Fruit fly (Drosophila melanogaster) whole organism, prepupa: ENCODE measurements around the gene CG34376.

Experiments used
- Blimp-1 ChIP-seq: fragments of 200-800 bp; sonication (Bioruptor generic); optimal IDR thresholded peaks from 3 replicates; lab custom pipeline; 2017; ENCODE audit warnings: missing biosample characterization, missing genetic modification characterization, mild to moderate bottlenecking, moderate library complexity, missing genetic modification reagents
- CG10631 ChIP-seq: fragments of 200-800 bp; sonication (Bioruptor generic); optimal IDR thresholded peaks from 2 replicates; lab custom pipeline; 2016; ENCODE audit warnings: missing biosample characterization, missing genetic modification characterization
- CG11294 ChIP-seq: fragments of 200-800 bp; sonication (Bioruptor generic); IDR thresholded peaks from 2 replicates; pipeline ENCODE4 v1.3.6; 2022; ENCODE audit warnings: missing biosample characterization, missing genetic modification characterization
- CG11902 ChIP-seq: fragments of 200-800 bp; sonication (Bioruptor generic); optimal IDR thresholded peaks from 3 replicates; lab custom pipeline; 2016; ENCODE audit warnings: missing biosample characterization, missing genetic modification characterization
- CG1621 ChIP-seq: fragments of 200-800 bp; sonication (Bioruptor generic); optimal IDR thresholded peaks from 3 replicates; lab custom pipeline; 2018; ENCODE audit warnings: missing biosample characterization, mild to moderate bottlenecking, missing genetic modification characterization
- CG3032 ChIP-seq: fragments of 200-800 bp; optimal IDR thresholded peaks from 2 replicates; lab custom pipeline; 2019; ENCODE audit warnings: missing biosample characterization, mild to moderate bottlenecking, missing genetic modification characterization, moderate library complexity
- CG31627 ChIP-seq: fragments of 200-800 bp; sonication (Bioruptor generic); optimal IDR thresholded peaks from 3 replicates; lab custom pipeline; 2016; ENCODE audit warnings: missing biosample characterization, missing genetic modification characterization
- CG34406 ChIP-seq: fragments of 200-800 bp; sonication (Bioruptor generic); optimal IDR thresholded peaks from 3 replicates; lab custom pipeline; 2016; ENCODE audit warnings: missing biosample characterization, missing genetic modification characterization
- CG3919 ChIP-seq: fragments of 200-800 bp; sonication (Bioruptor generic); optimal IDR thresholded peaks from 3 replicates; lab custom pipeline; 2016; ENCODE audit warnings: missing biosample characterization, missing genetic modification characterization
- CG6163 ChIP-seq: fragments of 200-800 bp; sonication (Bioruptor generic); IDR thresholded peaks from 3 replicates; pipeline ENCODE4 v1.3.6; 2022; ENCODE audit warnings: missing biosample characterization, missing genetic modification characterization
- CG6792 ChIP-seq: fragments of 200-800 bp; sonication (Bioruptor generic); optimal IDR thresholded peaks from 3 replicates; lab custom pipeline; 2016; ENCODE audit warnings: missing biosample characterization, missing genetic modification characterization
- CG6808 ChIP-seq: fragments of 200-800 bp; sonication (Bioruptor generic); optimal IDR thresholded peaks from 3 replicates; lab custom pipeline; 2017; ENCODE audit warnings: missing biosample characterization, missing genetic modification characterization, mild to moderate bottlenecking, moderate library complexity, missing genetic modification reagents
- CG8119 ChIP-seq: fragments of 200-800 bp; sonication (Bioruptor generic); IDR thresholded peaks from 3 replicates; pipeline ENCODE4 v1.3.6; 2022; ENCODE audit warnings: missing biosample characterization, missing genetic modification characterization
- CG8319 ChIP-seq: fragments of 200-800 bp; sonication (Bioruptor generic); optimal IDR thresholded peaks from 3 replicates; lab custom pipeline; 2016; ENCODE audit warnings: missing biosample characterization, missing genetic modification characterization
- CG8632 ChIP-seq: fragments of 200-800 bp; sonication (Bioruptor generic); optimal IDR thresholded peaks from 3 replicates; lab custom pipeline; 2016; ENCODE audit warnings: missing biosample characterization, missing genetic modification characterization
- CG9139 ChIP-seq: fragments of 200-800 bp; sonication (Bioruptor generic); optimal IDR thresholded peaks from 3 replicates; lab custom pipeline; 2017; ENCODE audit warnings: missing biosample characterization, mild to moderate bottlenecking, missing genetic modification characterization
- Eip78C ChIP-seq: fragments of 200-800 bp; sonication (Bioruptor generic); peaks from one replicate; lab custom pipeline; 2016; ENCODE audit warnings: missing biosample characterization, missing genetic modification characterization
- Ets21C ChIP-seq: fragments of 200-800 bp; sonication (Bioruptor generic); optimal IDR thresholded peaks from 3 replicates; lab custom pipeline; 2016; ENCODE audit warnings: missing biosample characterization, missing genetic modification characterization
- Gug ChIP-seq: fragments of 200-800 bp; sonication (Bioruptor generic); IDR thresholded peaks from 2 replicates; pipeline ENCODE4 v1.3.6; 2022; ENCODE audit warnings: missing biosample characterization, missing genetic modification characterization
- Hr4 ChIP-seq: fragments of 200-800 bp; sonication (Bioruptor generic); optimal IDR thresholded peaks from 3 replicates; lab custom pipeline; 2016; ENCODE audit warnings: missing biosample characterization, missing genetic modification characterization
- OdsH ChIP-seq: fragments of 200-800 bp; sonication (Bioruptor generic); optimal IDR thresholded peaks from 3 replicates; lab custom pipeline; 2016; ENCODE audit warnings: missing biosample characterization, missing genetic modification characterization
- Sox14 ChIP-seq: fragments of 200-800 bp; sonication (Bioruptor generic); optimal IDR thresholded peaks from 3 replicates; lab custom pipeline; 2016; ENCODE audit warnings: missing biosample characterization, missing genetic modification characterization
- Sox15 ChIP-seq: fragments of 200-800 bp; sonication (Bioruptor generic); optimal IDR thresholded peaks from 3 replicates; lab custom pipeline; 2016; ENCODE audit warnings: missing biosample characterization, missing genetic modification characterization
- cyc ChIP-seq: fragments of 200-800 bp; sonication (Bioruptor generic); optimal IDR thresholded peaks from 3 replicates; lab custom pipeline; 2016; ENCODE audit warnings: missing biosample characterization, missing genetic modification characterization
- dsx ChIP-seq: fragments of 200-800 bp; optimal IDR thresholded peaks from 3 replicates; lab custom pipeline; 2019; ENCODE audit warnings: missing biosample characterization, mild to moderate bottlenecking, missing genetic modification characterization, moderate library complexity; ENCODE audit not compliant: poor library complexity, severe bottlenecking
- esn ChIP-seq: fragments of 200-800 bp; sonication (Bioruptor generic); optimal IDR thresholded peaks from 2 replicates; lab custom pipeline; 2016; ENCODE audit warnings: missing biosample characterization, mild to moderate bottlenecking, missing genetic modification characterization, moderate library complexity
- fd59A ChIP-seq: fragments of 200-800 bp; sonication (Bioruptor generic); optimal IDR thresholded peaks from 2 replicates; lab custom pipeline; 2017; ENCODE audit warnings: missing biosample characterization, mild to moderate bottlenecking, missing genetic modification characterization, missing genetic modification reagents
- fd85E ChIP-seq: fragments of 200-800 bp; sonication (Bioruptor generic); optimal IDR thresholded peaks from 3 replicates; lab custom pipeline; 2016; ENCODE audit warnings: missing biosample characterization, missing genetic modification characterization
- fkh ChIP-seq: fragments of 200-800 bp; sonication (Bioruptor generic); optimal IDR thresholded peaks from 3 replicates; lab custom pipeline; 2017; ENCODE audit warnings: missing biosample characterization, mild to moderate bottlenecking, missing genetic modification characterization, moderate library complexity
- net ChIP-seq: fragments of 200-800 bp; sonication (Bioruptor generic); optimal IDR thresholded peaks from 3 replicates; lab custom pipeline; 2016; ENCODE audit warnings: missing biosample characterization, missing genetic modification characterization
- spab ChIP-seq: fragments of 200-800 bp; sonication (Bioruptor generic); optimal IDR thresholded peaks from 2 replicates; lab custom pipeline; 2017; ENCODE audit warnings: missing biosample characterization, mild to moderate bottlenecking, missing genetic modification characterization, missing genetic modification reagents
- svp ChIP-seq: fragments of 200-800 bp; sonication (Bioruptor generic); peaks from one replicate; lab custom pipeline; 2016; ENCODE audit warnings: missing biosample characterization, missing genetic modification characterization
- topi ChIP-seq: fragments of 200-800 bp; sonication (Bioruptor generic); optimal IDR thresholded peaks from 3 replicates; lab custom pipeline; 2016; ENCODE audit warnings: missing biosample characterization, missing genetic modification characterization
- vri ChIP-seq: fragments of 200-800 bp; sonication (Bioruptor generic); optimal IDR thresholded peaks from 3 replicates; lab custom pipeline; 2016; ENCODE audit warnings: missing biosample characterization, mild to moderate bottlenecking, missing genetic modification characterization

The CG34376 gene

dm6 chr3R:22423996-22424395, 23.9 kb upstream of the CG34376 start (continued):
- no peak for TF ChIP-seq fd59A (GFP tag; lab: Kevin White, UChicago)
- peak; percentile 59 for TF ChIP-seq OdsH (GFP tag; lab: Kevin White, UChicago)
- TF ChIP-seq spab = no peak
- peak; percentile 61 for TF ChIP-seq CG31627 (GFP tag; lab: Kevin White, UChicago)
- peak; percentile 1 for TF ChIP-seq CG1621 (tag; lab: Kevin White, UChicago)
- no peak for TF ChIP-seq vri (GFP tag; lab: Kevin White, UChicago)
- TF ChIP-seq topi (GFP tag; lab: Kevin White, UChicago) = peak; percentile 77
- peak; percentile 66 for TF ChIP-seq CG34406 (GFP tag; lab: Kevin White, UChicago)
- peak; percentile 38 for TF ChIP-seq dsx (GFP tag; lab: Kevin White, UChicago)
- no peak for TF ChIP-seq Ets21C (GFP tag; lab: Kevin White, UChicago)
- TF ChIP-seq CG9139 = no peak
- TF ChIP-seq cyc = peak; percentile 59
- TF ChIP-seq CG8119 (GFP tag; lab: Robert Waterston, UW) = 0 out of 3 replicates have a peak, but pooled peaks have one; percentile 30
- TF ChIP-seq CG3919 (GFP tag; lab: Kevin White, UChicago) = peak; percentile 53
- TF ChIP-seq, all 60 proteins: peak for 39

dm6 chr3R:22424602-22425190, 23.2 kb upstream of the CG34376 start, which contains the start of gene pinta:
TSS of gene pinta (minus strand) at chr3R:22424929.
- TF ChIP-seq CG8319 (GFP tag; lab: Kevin White, UChicago) (peak; percentile 25), CG10631 (GFP tag; lab: Kevin White, UChicago) (no peak), vri (GFP tag; lab: Kevin White, UChicago) (peak; percentile 84)
- TF ChIP-seq, all 60 proteins: peak for 2

- TF ChIP-seq svp (peak; percentile 65), CG6792 (GFP tag; lab: Kevin White, UChicago) (no peak)
- TF ChIP-seq, all 60 proteins: peak for 1
Measured at dm6 chr3R:22432200-22432804, 15.6 kb upstream of the CG34376 start.

- no peak for TF ChIP-seq svp
- no peak for TF ChIP-seq Hr4
- TF ChIP-seq Gug (GFP tag; lab: Robert Waterston, UW) = no peak
- no peak for TF ChIP-seq CG3919 (GFP tag; lab: Kevin White, UChicago)
- TF ChIP-seq CG8632 (GFP tag; lab: Kevin White, UChicago) = no peak
- TF ChIP-seq Blimp-1 = no peak
- no peak for TF ChIP-seq CG11902 (GFP tag; lab: Kevin White, UChicago)
- no peak for TF ChIP-seq Sox14 (GFP tag; lab: Kevin White, UChicago)
- TF ChIP-seq net (GFP tag; lab: Kevin White, UChicago) = no peak
- no peak for TF ChIP-seq Sox15
- TF ChIP-seq CG31627 (GFP tag; lab: Kevin White, UChicago) = no peak
- no peak for TF ChIP-seq CG11294
- no peak for TF ChIP-seq CG3032 (tag; lab: Kevin White, UChicago)
- no peak for TF ChIP-seq CG34406 (GFP tag; lab: Kevin White, UChicago)
- TF ChIP-seq esn (GFP tag; lab: Kevin White, UChicago) = no peak
- TF ChIP-seq fd85E (GFP tag; lab: Kevin White, UChicago) = no peak
Measured at dm6 chr3R:22436050-22436449, 11.8 kb upstream of the CG34376 start, which contains the start of gene CG13847. TSS of gene CG13847 (minus strand) at chr3R:22436150.

- TF ChIP-seq vri (GFP tag; lab: Kevin White, UChicago) (no peak), fkh (GFP tag; lab: Kevin White, UChicago) (no peak), Hr4 (no peak), svp (no peak), topi (GFP tag; lab: Kevin White, UChicago) (no peak), CG6163 (GFP tag; lab: Robert Waterston, UW) (no peak), CG8632 (GFP tag; lab: Kevin White, UChicago) (no peak), CG6808 (GFP tag; lab: Kevin White, UChicago) (no peak), net (GFP tag; lab: Kevin White, UChicago) (no peak), Eip78C (GFP tag; lab: Kevin White, UChicago) (no peak)
Measured at dm6 chr3R:22438301-22438700, 9.6 kb upstream of the CG34376 start.
